Fruit fly (Drosophila melanogaster) whole organism, embryonic: ENCODE results near the gene CG13995.

Source experiments
- CG10321 ChIP-seq: fragments of 200-800 bp; sonication (Bioruptor generic); IDR thresholded peaks from 2 replicates; pipeline ENCODE4 v1.3.6; 2022; ENCODE audit warnings: missing biosample characterization, missing genetic modification characterization
- CG13775 ChIP-seq: fragments of 200-800 bp; sonication (Bioruptor generic); optimal IDR thresholded peaks from 3 replicates; lab custom pipeline; 2017; ENCODE audit warnings: missing biosample characterization, mild to moderate bottlenecking, missing genetic modification characterization
- CG15601 ChIP-seq: fragments of 200-800 bp; sonication (Bioruptor generic); optimal IDR thresholded peaks from 3 replicates; lab custom pipeline; 2019; ENCODE audit warnings: missing biosample characterization, mild to moderate bottlenecking, missing genetic modification characterization, moderate library complexity
- CG1603 ChIP-seq: fragments of 200-800 bp; sonication (Bioruptor generic); optimal IDR thresholded peaks from 2 replicates; lab custom pipeline; 2019; ENCODE audit warnings: missing biosample characterization, mild to moderate bottlenecking, missing genetic modification characterization, moderate library complexity
- CG16813 ChIP-seq: fragments of 200-800 bp; sonication (Bioruptor generic); IDR thresholded peaks from 3 replicates; pipeline ENCODE4 v1.3.6; 2022; ENCODE audit warnings: missing biosample characterization, missing genetic modification characterization; ENCODE audit not compliant: partially characterized antibody
- CG18262 ChIP-seq: fragments of 200-800 bp; optimal IDR thresholded peaks from 3 replicates; lab custom pipeline; 2019; ENCODE audit warnings: missing biosample characterization, mild to moderate bottlenecking, missing genetic modification characterization, moderate library complexity
- CG18476 ChIP-seq: fragments of 200-800 bp; sonication (Bioruptor generic); optimal IDR thresholded peaks from 2 replicates; lab custom pipeline; 2016; ENCODE audit warnings: missing biosample characterization, mild to moderate bottlenecking, missing genetic modification characterization
- CG30403 ChIP-seq: fragments of 200-800 bp; sonication (Bioruptor generic); optimal IDR thresholded peaks from 3 replicates; lab custom pipeline; 2016; ENCODE audit warnings: missing biosample characterization, missing genetic modification characterization
- CG3065 ChIP-seq: fragments of 200-800 bp; sonication (Bioruptor generic); optimal IDR thresholded peaks from 2 replicates; lab custom pipeline; 2016; ENCODE audit warnings: missing biosample characterization, missing genetic modification characterization
- CG31441 ChIP-seq: fragments of 200-800 bp; sonication (Bioruptor generic); IDR thresholded peaks from 2 replicates; pipeline ENCODE4 v1.3.6; 2022; ENCODE audit warnings: missing biosample characterization, missing genetic modification characterization
- CG3838 ChIP-seq: fragments of 200-800 bp; sonication (Bioruptor generic); optimal IDR thresholded peaks from 3 replicates; lab custom pipeline; 2016; ENCODE audit warnings: missing biosample characterization, missing genetic modification characterization
- CG5180 ChIP-seq: fragments of 200-800 bp; sonication (Bioruptor generic); optimal IDR thresholded peaks from 3 replicates; lab custom pipeline; 2017; ENCODE audit warnings: missing biosample characterization, missing genetic modification characterization, mild to moderate bottlenecking, moderate library complexity, missing genetic modification reagents
- CG5953 ChIP-seq: fragments of 200-800 bp; sonication (Bioruptor generic); IDR thresholded peaks from 2 replicates; pipeline ENCODE4 v1.3.6; 2022; ENCODE audit warnings: missing biosample characterization, missing genetic modification characterization
- CG6791 ChIP-seq: fragments of 200-800 bp; sonication (Bioruptor generic); IDR thresholded peaks from 3 replicates; pipeline ENCODE4 v1.3.6; 2022; ENCODE audit warnings: missing biosample characterization, missing genetic modification characterization; ENCODE audit not compliant: partially characterized antibody
- CG9727 ChIP-seq: fragments of 200-800 bp; sonication (Bioruptor generic); optimal IDR thresholded peaks from 3 replicates; lab custom pipeline; 2017; ENCODE audit warnings: missing biosample characterization, mild to moderate bottlenecking, missing genetic modification characterization
- CG9817 ChIP-seq: fragments of 200-800 bp; sonication (Bioruptor generic); optimal IDR thresholded peaks from 2 replicates; lab custom pipeline; 2018; ENCODE audit warnings: missing biosample characterization, mild to moderate bottlenecking, missing genetic modification characterization, moderate library complexity
- CTCF ChIP-seq: fragments of 200-800 bp; sonication (Bioruptor generic); optimal IDR thresholded peaks from 2 replicates; lab custom pipeline; 2017; ENCODE audit warnings: missing biosample characterization, mild to moderate bottlenecking, missing genetic modification characterization, moderate library complexity
- Chrac-16 ChIP-seq: fragments of 200-800 bp; sonication (Bioruptor generic); optimal IDR thresholded peaks from 3 replicates; lab custom pipeline; 2016; ENCODE audit warnings: missing biosample characterization, missing genetic modification characterization
- Dll ChIP-seq: fragments of 200-800 bp; sonication (Bioruptor generic); IDR thresholded peaks from 4 replicates; pipeline ENCODE4 v1.3.6; 2022; ENCODE audit warnings: missing biosample characterization, missing genetic modification characterization; ENCODE audit not compliant: partially characterized antibody
- Dp ChIP-seq: fragments of 200-800 bp; sonication (Bioruptor generic); optimal IDR thresholded peaks from 2 replicates; lab custom pipeline; 2018; ENCODE audit warnings: missing biosample characterization, mild to moderate bottlenecking, missing genetic modification characterization, moderate library complexity
- Eip74EF ChIP-seq, 2 experiments: fragments of 200-800 bp in 1 of 2; fragments of >200 bp in 1 of 2; sonication (Bioruptor generic) in 1 of 2; optimal IDR thresholded peaks; 2 replicates each; lab custom pipeline; 2017 to 2019; ENCODE audit warnings: missing biosample characterization in 2 of 2, missing genetic modification characterization in 2 of 2, mild to moderate bottlenecking in 1 of 2, moderate library complexity in 1 of 2
- HHEX ChIP-seq: fragments of 200-800 bp; sonication (Bioruptor generic); optimal IDR thresholded peaks from 3 replicates; lab custom pipeline; 2017; ENCODE audit warnings: missing biosample characterization, mild to moderate bottlenecking, missing genetic modification characterization, missing genetic modification reagents
- HmgZ ChIP-seq: fragments of 200-800 bp; sonication (Bioruptor generic); optimal IDR thresholded peaks from 2 replicates; lab custom pipeline; 2018; ENCODE audit warnings: missing biosample characterization, mild to moderate bottlenecking, missing genetic modification characterization
- Hr78 ChIP-seq, 2 experiments: fragments of 200-800 bp in 1 of 2; fragments of >200 bp in 1 of 2; sonication (Bioruptor generic) in 1 of 2; optimal IDR thresholded peaks; 2 replicates each; lab custom pipeline; 2017 to 2019; ENCODE audit warnings: missing biosample characterization in 2 of 2, missing genetic modification characterization in 2 of 2, mild to moderate bottlenecking in 1 of 2, moderate library complexity in 1 of 2
- MESR4 ChIP-seq: fragments of 200-800 bp; sonication (Bioruptor generic); optimal IDR thresholded peaks from 2 replicates; lab custom pipeline; 2018; ENCODE audit warnings: missing biosample characterization, mild to moderate bottlenecking, missing genetic modification characterization, moderate library complexity
- Max ChIP-seq: fragments of 200-800 bp; sonication (Bioruptor generic); optimal IDR thresholded peaks from 2 replicates; lab custom pipeline; 2016; ENCODE audit warnings: missing biosample characterization, mild to moderate bottlenecking, missing genetic modification characterization
- Rx ChIP-seq: fragments of 200-800 bp; sonication (Bioruptor generic); IDR thresholded peaks from 2 replicates; pipeline ENCODE4 v1.3.6; 2022; ENCODE audit warnings: missing biosample characterization, missing genetic modification characterization
- Spps ChIP-seq: fragments of 200-800 bp; sonication (Bioruptor generic); optimal IDR thresholded peaks from 2 replicates; lab custom pipeline; 2018; ENCODE audit warnings: missing biosample characterization, mild to moderate bottlenecking, missing genetic modification characterization
- Xrp1 ChIP-seq: fragments of 200-800 bp; sonication (Bioruptor generic); IDR thresholded peaks from 2 replicates; pipeline ENCODE4 v1.3.6; 2022; ENCODE audit warnings: missing biosample characterization, missing genetic modification characterization
- az2 ChIP-seq: fragments of 200-800 bp; sonication (Bioruptor generic); optimal IDR thresholded peaks from 3 replicates; lab custom pipeline; 2016; ENCODE audit warnings: missing biosample characterization, missing genetic modification characterization
- caup ChIP-seq: fragments of 200-800 bp; sonication (Bioruptor generic); optimal IDR thresholded peaks from 3 replicates; lab custom pipeline; 2017; ENCODE audit warnings: missing biosample characterization, mild to moderate bottlenecking, missing genetic modification characterization, moderate library complexity; ENCODE audit not compliant: severe bottlenecking
- crp ChIP-seq, 2 experiments: fragments of 200-800 bp; sonication (Bioruptor generic); optimal IDR thresholded peaks; 2 replicates in 1 of 2; 3 replicates in 1 of 2; lab custom pipeline; 2017; ENCODE audit warnings: missing biosample characterization in 2 of 2, missing genetic modification characterization in 2 of 2, mild to moderate bottlenecking in 1 of 2, moderate library complexity in 1 of 2
- da ChIP-seq: fragments of 200-800 bp; sonication (Bioruptor generic); optimal IDR thresholded peaks from 2 replicates; lab custom pipeline; 2016; ENCODE audit warnings: missing biosample characterization, missing genetic modification characterization
- disco-r ChIP-seq: fragments of 200-800 bp; sonication (Bioruptor generic); optimal IDR thresholded peaks from 2 replicates; lab custom pipeline; 2016; ENCODE audit warnings: missing biosample characterization, missing genetic modification characterization
- en ChIP-seq: fragments of 200-800 bp; sonication (Bioruptor generic); optimal IDR thresholded peaks from 2 replicates; lab custom pipeline; 2016; ENCODE audit warnings: missing biosample characterization, missing genetic modification characterization
- eve ChIP-seq, 2 experiments: fragments of >200 bp; optimal IDR thresholded peaks; 2 replicates each; lab custom pipeline; 2017; ENCODE audit warnings: missing biosample characterization in 2 of 2, missing genetic modification characterization in 2 of 2
- fru ChIP-seq: fragments of >200 bp; optimal IDR thresholded peaks from 2 replicates; lab custom pipeline; 2017
- gfzf ChIP-seq: fragments of 200-800 bp; sonication (Bioruptor generic); optimal IDR thresholded peaks from 2 replicates; lab custom pipeline; 2016; ENCODE audit warnings: missing biosample characterization, mild to moderate bottlenecking, missing genetic modification characterization, moderate library complexity
- jigr1 ChIP-seq: fragments of 200-800 bp; sonication (Bioruptor generic); IDR thresholded peaks from 3 replicates; pipeline ENCODE4 v1.3.6; 2022; ENCODE audit warnings: missing biosample characterization, missing genetic modification characterization
- mirr ChIP-seq: fragments of 200-800 bp; sonication (Bioruptor generic); optimal IDR thresholded peaks from 3 replicates; lab custom pipeline; 2018; ENCODE audit warnings: missing biosample characterization, mild to moderate bottlenecking, missing genetic modification characterization
- nerfin-2 ChIP-seq: fragments of 200-800 bp; sonication (Bioruptor generic); IDR thresholded peaks from 2 replicates; pipeline ENCODE4 v1.3.6; 2022; ENCODE audit warnings: missing biosample characterization, missing genetic modification characterization; ENCODE audit not compliant: partially characterized antibody
- nmo ChIP-seq: fragments of 200-800 bp; sonication (Bioruptor generic); optimal IDR thresholded peaks from 2 replicates; lab custom pipeline; 2018; ENCODE audit warnings: missing biosample characterization, mild to moderate bottlenecking, missing genetic modification characterization, moderate library complexity
- p53 ChIP-seq: fragments of 200-800 bp; sonication (Bioruptor generic); optimal IDR thresholded peaks from 2 replicates; lab custom pipeline; 2016; ENCODE audit warnings: missing biosample characterization, missing genetic modification characterization
- ranshi ChIP-seq: fragments of 200-800 bp; sonication (Bioruptor generic); IDR thresholded peaks from 2 replicates; pipeline ENCODE4 v1.3.6; 2022; ENCODE audit warnings: missing biosample characterization, missing genetic modification characterization
- slou ChIP-seq: fragments of 200-800 bp; sonication (Bioruptor generic); optimal IDR thresholded peaks from 3 replicates; lab custom pipeline; 2016; ENCODE audit warnings: missing biosample characterization, missing genetic modification characterization
- sr ChIP-seq: fragments of 200-800 bp; sonication (Bioruptor generic); IDR thresholded peaks from 3 replicates; pipeline ENCODE4 v1.3.6; 2022; ENCODE audit warnings: missing biosample characterization, missing genetic modification characterization
- trh ChIP-seq: fragments of 200-800 bp; sonication (Bioruptor generic); optimal IDR thresholded peaks from 2 replicates; lab custom pipeline; 2016; ENCODE audit warnings: missing biosample characterization, missing genetic modification characterization
- unc-4 ChIP-seq: fragments of 200-800 bp; sonication (Bioruptor generic); IDR thresholded peaks from 2 replicates; pipeline ENCODE4 v1.3.6; 2022; ENCODE audit warnings: missing biosample characterization, missing genetic modification characterization; ENCODE audit not compliant: partially characterized antibody
- z ChIP-seq: fragments of 200-800 bp; sonication (Bioruptor generic); IDR thresholded peaks from 3 replicates; pipeline ENCODE4 v1.3.6; 2022; ENCODE audit warnings: missing biosample characterization, missing genetic modification characterization
- zfh1 ChIP-seq: fragments of 200-800 bp; sonication (Bioruptor generic); IDR thresholded peaks from 3 replicates; pipeline ENCODE4 v1.3.6; 2022; ENCODE audit warnings: missing biosample characterization, missing genetic modification characterization

CG13995 gene

DNA sequence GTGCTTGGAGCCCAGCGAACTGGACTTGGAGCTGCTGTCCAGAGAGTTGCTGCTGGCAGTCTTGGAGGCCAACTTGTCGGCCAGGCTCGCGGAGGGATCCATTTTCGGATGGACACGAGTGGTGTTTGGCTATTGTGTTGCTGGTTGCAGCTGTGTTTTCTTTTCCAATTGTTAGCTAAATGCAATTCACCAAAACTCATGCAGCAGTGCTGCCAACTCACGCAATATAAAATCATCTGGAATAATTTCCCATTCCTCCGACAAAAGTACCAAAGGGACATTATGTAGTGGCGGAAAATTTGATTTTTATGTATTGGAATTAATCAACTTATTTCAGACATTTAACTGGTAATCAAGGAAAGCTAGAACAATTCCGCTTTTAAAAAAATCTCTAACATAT lies 17.4 kb upstream of the CG13995 start, which contains the start of gene mtm (continued):
- no peak for TF ChIP-seq CG16813 (GFP tag; lab: Robert Waterston, UW)
- TF ChIP-seq Chrac-16 (GFP tag; lab: Kevin White, UChicago) = no peak
- no peak for TF ChIP-seq da
- TF ChIP-seq caup (GFP tag; lab: Kevin White, UChicago) = no peak
- no peak for TF ChIP-seq en (GFP tag; lab: Kevin White, UChicago)
- TF ChIP-seq CG9727 (GFP tag; lab: Kevin White, UChicago) = no peak
- TF ChIP-seq fru = no peak
- TF ChIP-seq Dp (GFP tag; lab: Kevin White, UChicago) = peak; percentile 87
- no peak for TF ChIP-seq CG5180
- peak; percentile 74 for TF ChIP-seq MESR4
- TF ChIP-seq zfh1 (GFP tag; lab: Robert Waterston, UW) = no peak

DNA sequence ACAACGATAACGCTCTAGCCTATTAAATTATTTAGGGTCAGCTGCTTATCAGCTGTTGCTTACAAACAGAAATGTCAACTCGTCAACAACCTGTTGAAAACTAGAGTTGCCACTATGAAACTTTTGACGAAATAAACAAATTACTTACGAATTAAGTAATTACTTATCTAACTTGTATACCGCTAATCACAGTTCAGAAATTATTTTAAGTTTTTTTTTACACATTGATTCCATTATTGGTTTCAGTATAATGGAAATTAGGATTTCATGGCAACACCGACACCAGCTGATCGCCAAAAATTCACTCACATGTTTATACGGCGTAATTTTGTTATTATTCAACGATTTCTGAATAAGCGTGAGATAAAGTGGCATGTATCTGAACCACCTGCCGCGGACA lies 16.3 kb upstream of the CG13995 start, which contains the start of the genes CG9117 and CG31643:
CG9117 (minus strand) TSS at position 73 of the 400 bp plus-strand sequence.
CG31643 (plus strand) TSS at position 288 of the 400 bp plus-strand sequence.
- TF ChIP-seq CG5953 (GFP tag; lab: Robert Waterston, UW) (no peak), Xrp1 (peak; percentile 58), gfzf (GFP tag; lab: Kevin White, UChicago) (peak; percentile 16), CG3065 (GFP tag; lab: Kevin White, UChicago) (no peak), z (GFP tag; lab: Robert Waterston, UW) (no peak), Rx (no peak), CG18476 (GFP tag; lab: Kevin White, UChicago) (peak; percentile 30), caup (GFP tag; lab: Kevin White, UChicago) (no peak), sr (GFP tag; lab: Robert Waterston, UW) (no peak), CG9817 (tag; lab: Kevin White, UChicago) (peak; percentile 31), CG30403 (GFP tag; lab: Kevin White, UChicago) (peak; percentile 70), mirr (peak; percentile 48), CG1603 (tag; lab: Kevin White, UChicago) (peak; percentile 69), CG3838 (GFP tag; lab: Kevin White, UChicago) (no peak), CG15601 (peak; percentile 69), Spps (no peak), Hr78 (GFP tag; optimal IDR thresholded peaks at IDR 0.05; lab: Kevin White, UChicago) (no peak), ranshi (GFP tag; lab: Robert Waterston, UW) (no peak), CG10321 (GFP tag; lab: Robert Waterston, UW) (no peak), Eip74EF (GFP tag; optimal IDR thresholded peaks at IDR 0.05; lab: Kevin White, UChicago) (no peak), HHEX (no peak), slou (GFP tag; lab: Kevin White, UChicago) (no peak), az2 (peak; percentile 57), eve (GFP tag; optimal IDR thresholded peaks at IDR 0.05; lab: Kevin White, UChicago) (no peak), Dll (peak; percentile 53; the same call in 1 of the 4 replicates), CTCF (GFP tag; lab: Kevin White, UChicago) (no peak), unc-4 (GFP tag; lab: Robert Waterston, UW) (peak; percentile 36; the same call in 1 of the 2 replicates), crp (GFP tag; optimal IDR thresholded peaks at IDR 0.05; lab: Kevin White, UChicago) (peak; percentile 98 to 100), nmo (GFP tag; lab: Kevin White, UChicago) (peak; percentile 69), CG18262 (tag; lab: Kevin White, UChicago) (no peak), nerfin-2 (GFP tag; lab: Robert Waterston, UW) (no peak), CG13775 (GFP tag; lab: Kevin White, UChicago) (peak; percentile 56), p53 (GFP tag; lab: Kevin White, UChicago) (no peak), CG31441 (GFP tag; lab: Robert Waterston, UW) (no peak), HmgZ (tag; lab: Kevin White, UChicago) (peak; percentile 78), jigr1 (no peak), disco-r (GFP tag; lab: Kevin White, UChicago) (no peak), trh (GFP tag; lab: Kevin White, UChicago) (peak; percentile 17), CG6791 (no peak), Max (peak; percentile 61)
